Fruit fly (Drosophila melanogaster) whole organism, pupa: ENCODE measurements around the gene CG1309.

Experiments
- CG14655 ChIP-seq: fragments of 200-800 bp; sonication (Bioruptor generic); optimal IDR thresholded peaks from 3 replicates; lab custom pipeline; 2017; ENCODE audit warnings: mild to moderate bottlenecking, missing biosample characterization, missing genetic modification reagents, missing genetic modification characterization
- CG4496 ChIP-seq: fragments of 200-800 bp; sonication (Bioruptor generic); IDR thresholded peaks from 3 replicates; pipeline ENCODE4 v1.3.6; 2022; ENCODE audit warnings: missing biosample characterization, missing genetic modification characterization
- Ets98B ChIP-seq: fragments of 200-800 bp; sonication (Bioruptor generic); IDR thresholded peaks from 2 replicates; pipeline ENCODE4 v1.3.6; 2022; ENCODE audit warnings: missing biosample characterization, missing genetic modification characterization
- Snoo ChIP-seq: fragments of 200-800 bp; sonication (Bioruptor generic); optimal IDR thresholded peaks from 3 replicates; lab custom pipeline; 2017; ENCODE audit warnings: missing biosample characterization, mild to moderate bottlenecking, missing genetic modification characterization, inconsistent platforms
- fd96Ca ChIP-seq: fragments of 200-800 bp; sonication (Bioruptor generic); IDR thresholded peaks from 3 replicates; pipeline ENCODE4 v1.3.6; 2022; ENCODE audit warnings: missing biosample characterization, missing genetic modification characterization
- rn ChIP-seq: fragments of 200-800 bp; sonication (Bioruptor generic); IDR thresholded peaks from 2 replicates; pipeline ENCODE4 v1.3.6; 2022; ENCODE audit warnings: missing biosample characterization, missing genetic modification characterization

DNA sequence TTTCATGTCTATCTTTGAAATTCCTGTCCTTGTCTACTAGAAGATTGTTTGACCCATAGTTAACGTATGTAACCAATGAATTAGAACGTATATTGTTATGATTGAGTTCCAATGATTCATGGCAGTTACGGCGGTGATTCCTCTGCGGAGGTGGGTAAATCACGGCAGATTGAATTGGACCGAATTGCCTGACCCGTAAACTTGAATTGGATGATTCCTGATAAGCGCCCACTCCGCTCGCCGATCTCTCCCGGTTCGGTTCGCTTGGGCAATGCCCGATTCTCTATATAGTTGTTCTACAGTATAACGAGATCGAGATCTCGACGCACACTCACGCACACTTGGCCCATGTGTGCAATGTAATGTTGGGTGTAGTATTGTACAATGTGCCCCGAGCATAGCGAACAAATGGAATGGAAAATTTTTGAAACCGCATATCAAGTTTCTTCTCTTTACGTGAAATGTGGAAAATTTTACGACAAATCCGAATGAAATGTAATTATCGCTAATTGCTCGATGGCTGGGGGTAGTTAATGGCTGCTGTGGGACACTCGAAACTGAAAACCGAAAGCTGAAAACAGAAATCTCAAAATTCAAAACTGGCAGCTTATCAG lies 27.7 kb upstream of the CG1309 start:
- TF ChIP-seq Snoo (tag; lab: Kevin White, UChicago) (no peak), CG14655 (no peak), rn (GFP tag; lab: Robert Waterston, UW) (no peak), CG4496 (GFP tag; lab: Robert Waterston, UW) (no peak), fd96Ca (GFP tag; lab: Robert Waterston, UW) (no peak), Ets98B (GFP tag; lab: Robert Waterston, UW) (no peak)
